Fruit fly (Drosophila melanogaster) Kc167 (cell line): ENCODE measurements around the gene Gyc89Da.

Experiments
- Sin3A ChIP-seq: fragments of >200 bp; optimal IDR thresholded peaks from 2 replicates; lab custom pipeline; 2018; ENCODE audit warnings: missing external identifiers
- h ChIP-seq: fragments of >200 bp; optimal IDR thresholded peaks from 3 replicates; lab custom pipeline; 2018; ENCODE audit warnings: missing external identifiers
- psq ChIP-seq: fragments of >200 bp; optimal IDR thresholded peaks from 2 replicates; lab custom pipeline; 2017; ENCODE audit warnings: missing external identifiers
- ttk ChIP-seq: sonication (Bioruptor generic); optimal IDR thresholded peaks from 2 replicates; lab custom pipeline; 2017; ENCODE audit warnings: missing external identifiers

DNA sequence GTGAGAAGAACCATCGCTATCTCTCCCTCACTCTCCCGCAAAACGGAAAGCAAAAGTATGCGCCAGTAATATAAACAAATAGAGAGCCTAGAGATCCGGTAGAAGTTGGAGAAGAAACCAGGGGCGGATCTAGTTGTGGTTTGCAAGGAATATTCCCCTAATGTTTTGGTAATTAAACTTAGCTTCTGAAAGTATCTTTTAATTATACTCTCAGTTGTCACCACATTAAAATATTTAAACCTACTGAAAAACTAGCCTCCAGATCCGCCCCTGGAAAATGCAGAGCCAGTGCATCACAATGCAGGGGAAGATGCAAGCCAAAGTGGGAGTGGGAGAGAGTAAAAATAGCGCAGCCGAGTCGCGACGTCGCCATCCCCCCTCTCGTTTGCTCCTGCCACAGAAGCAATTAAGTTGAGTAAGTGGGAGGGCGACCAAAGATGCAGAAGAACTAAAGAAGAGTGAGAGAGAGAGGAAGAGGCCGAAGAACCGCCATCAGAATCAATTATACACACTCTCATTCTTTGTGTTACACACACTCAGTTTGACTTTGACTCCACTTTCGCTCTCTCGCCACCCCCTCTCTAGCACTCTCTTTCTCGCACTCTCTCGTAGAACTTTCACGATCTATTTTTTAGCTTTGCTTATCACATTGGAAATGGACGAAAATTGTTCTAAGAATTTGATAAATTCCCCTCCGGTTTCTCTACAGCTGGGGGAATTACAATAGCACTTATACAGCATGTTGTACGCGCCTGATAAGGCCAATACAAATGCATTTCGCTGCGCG is 23.0 kb upstream of the Gyc89Da start:
- TF ChIP-seq psq (no peak), ttk (lab: Kevin White, UChicago) (no peak), Sin3A (lab: Kevin White, UChicago) (no peak), h (lab: Kevin White, UChicago) (no peak)
